Fruit fly (Drosophila melanogaster) whole organism, prepupa: ENCODE data around the gene to.

Source experiments
- Blimp-1 ChIP-seq: fragments of 200-800 bp; sonication (Bioruptor generic); optimal IDR thresholded peaks from 3 replicates; lab custom pipeline; 2017; ENCODE audit warnings: missing biosample characterization, missing genetic modification characterization, mild to moderate bottlenecking, moderate library complexity, missing genetic modification reagents
- CG10631 ChIP-seq: fragments of 200-800 bp; sonication (Bioruptor generic); optimal IDR thresholded peaks from 2 replicates; lab custom pipeline; 2016; ENCODE audit warnings: missing biosample characterization, missing genetic modification characterization
- CG10669 ChIP-seq: fragments of 200-800 bp; sonication (Bioruptor generic); optimal IDR thresholded peaks from 3 replicates; lab custom pipeline; 2018; ENCODE audit warnings: missing biosample characterization, mild to moderate bottlenecking, missing genetic modification characterization, moderate library complexity
- CG11294 ChIP-seq: fragments of 200-800 bp; sonication (Bioruptor generic); IDR thresholded peaks from 2 replicates; pipeline ENCODE4 v1.3.6; 2022; ENCODE audit warnings: missing biosample characterization, missing genetic modification characterization
- CG11762 ChIP-seq: fragments of 200-800 bp; sonication (Bioruptor generic); optimal IDR thresholded peaks from 3 replicates; lab custom pipeline; 2016; ENCODE audit warnings: missing biosample characterization, missing genetic modification characterization; ENCODE audit not compliant: insufficient read depth
- CG11902 ChIP-seq: fragments of 200-800 bp; sonication (Bioruptor generic); optimal IDR thresholded peaks from 3 replicates; lab custom pipeline; 2016; ENCODE audit warnings: missing biosample characterization, missing genetic modification characterization
- CG15336 ChIP-seq: fragments of 200-800 bp; sonication (Bioruptor generic); IDR thresholded peaks from 2 replicates; pipeline ENCODE4 v1.3.6; 2022; ENCODE audit warnings: missing biosample characterization, missing genetic modification characterization
- CG3032 ChIP-seq: fragments of 200-800 bp; optimal IDR thresholded peaks from 2 replicates; lab custom pipeline; 2019; ENCODE audit warnings: missing biosample characterization, mild to moderate bottlenecking, missing genetic modification characterization, moderate library complexity
- CG31627 ChIP-seq: fragments of 200-800 bp; sonication (Bioruptor generic); optimal IDR thresholded peaks from 3 replicates; lab custom pipeline; 2016; ENCODE audit warnings: missing biosample characterization, missing genetic modification characterization
- CG32006 ChIP-seq: fragments of 200-800 bp; sonication (Bioruptor generic); optimal IDR thresholded peaks from 3 replicates; lab custom pipeline; 2017; ENCODE audit warnings: missing biosample characterization, mild to moderate bottlenecking, missing genetic modification characterization
- CG34406 ChIP-seq: fragments of 200-800 bp; sonication (Bioruptor generic); optimal IDR thresholded peaks from 3 replicates; lab custom pipeline; 2016; ENCODE audit warnings: missing biosample characterization, missing genetic modification characterization
- CG4318 ChIP-seq: fragments of 200-800 bp; sonication (Bioruptor generic); optimal IDR thresholded peaks from 3 replicates; lab custom pipeline; 2017; ENCODE audit warnings: missing biosample characterization, mild to moderate bottlenecking, missing genetic modification characterization
- CG6276 ChIP-seq: fragments of 200-800 bp; sonication (Bioruptor generic); optimal IDR thresholded peaks from 2 replicates; lab custom pipeline; 2017; ENCODE audit warnings: missing biosample characterization, mild to moderate bottlenecking, missing genetic modification characterization
- CG6808 ChIP-seq: fragments of 200-800 bp; sonication (Bioruptor generic); optimal IDR thresholded peaks from 3 replicates; lab custom pipeline; 2017; ENCODE audit warnings: missing biosample characterization, missing genetic modification characterization, mild to moderate bottlenecking, moderate library complexity, missing genetic modification reagents
- CG7368 ChIP-seq: fragments of 200-800 bp; sonication (Bioruptor generic); optimal IDR thresholded peaks from 3 replicates; lab custom pipeline; 2016; ENCODE audit warnings: missing biosample characterization, missing genetic modification characterization
- CG8119 ChIP-seq: fragments of 200-800 bp; sonication (Bioruptor generic); IDR thresholded peaks from 3 replicates; pipeline ENCODE4 v1.3.6; 2022; ENCODE audit warnings: missing biosample characterization, missing genetic modification characterization
- Eip75B ChIP-seq: fragments of 200-800 bp; sonication (Bioruptor generic); optimal IDR thresholded peaks from 3 replicates; lab custom pipeline; 2016; ENCODE audit warnings: missing biosample characterization, missing genetic modification characterization
- Eip93F ChIP-seq: fragments of 200-800 bp; sonication (Bioruptor generic); optimal IDR thresholded peaks from 2 replicates; lab custom pipeline; 2016; ENCODE audit warnings: missing biosample characterization, mild to moderate bottlenecking, missing genetic modification characterization
- Ets21C ChIP-seq: fragments of 200-800 bp; sonication (Bioruptor generic); optimal IDR thresholded peaks from 3 replicates; lab custom pipeline; 2016; ENCODE audit warnings: missing biosample characterization, missing genetic modification characterization
- Gug ChIP-seq: fragments of 200-800 bp; sonication (Bioruptor generic); IDR thresholded peaks from 2 replicates; pipeline ENCODE4 v1.3.6; 2022; ENCODE audit warnings: missing biosample characterization, missing genetic modification characterization
- Hr38 ChIP-seq: sonication (Bioruptor generic); optimal IDR thresholded peaks from 2 replicates; lab custom pipeline; 2016; ENCODE audit warnings: missing biosample characterization, missing genetic modification characterization
- Hr39 ChIP-seq: fragments of 200-800 bp; sonication (Bioruptor generic); optimal IDR thresholded peaks from 2 replicates; lab custom pipeline; 2016; ENCODE audit warnings: missing biosample characterization, missing genetic modification characterization
- Met ChIP-seq: fragments of 200-800 bp; sonication (Bioruptor generic); optimal IDR thresholded peaks from 3 replicates; lab custom pipeline; 2016; ENCODE audit warnings: missing biosample characterization, missing genetic modification characterization
- Smox ChIP-seq: fragments of 200-800 bp; sonication (Bioruptor generic); optimal IDR thresholded peaks from 3 replicates; lab custom pipeline; 2016; ENCODE audit warnings: missing biosample characterization, missing genetic modification characterization
- Sox102F ChIP-seq: fragments of 200-800 bp; sonication (Bioruptor generic); optimal IDR thresholded peaks from 2 replicates; lab custom pipeline; 2016; ENCODE audit warnings: missing biosample characterization, mild to moderate bottlenecking, missing genetic modification characterization
- Sox15 ChIP-seq: fragments of 200-800 bp; sonication (Bioruptor generic); optimal IDR thresholded peaks from 3 replicates; lab custom pipeline; 2016; ENCODE audit warnings: missing biosample characterization, missing genetic modification characterization
- cyc ChIP-seq: fragments of 200-800 bp; sonication (Bioruptor generic); optimal IDR thresholded peaks from 3 replicates; lab custom pipeline; 2016; ENCODE audit warnings: missing biosample characterization, missing genetic modification characterization
- dac ChIP-seq: fragments of 200-800 bp; sonication (Bioruptor generic); optimal IDR thresholded peaks from 2 replicates; lab custom pipeline; 2017; ENCODE audit warnings: missing biosample characterization, mild to moderate bottlenecking, missing genetic modification characterization
- eg ChIP-seq: fragments of 200-800 bp; sonication (Bioruptor generic); IDR thresholded peaks from 3 replicates; pipeline ENCODE4 v1.3.6; 2022; ENCODE audit warnings: missing biosample characterization, missing genetic modification characterization
- esn ChIP-seq: fragments of 200-800 bp; sonication (Bioruptor generic); optimal IDR thresholded peaks from 2 replicates; lab custom pipeline; 2016; ENCODE audit warnings: missing biosample characterization, mild to moderate bottlenecking, missing genetic modification characterization, moderate library complexity
- fd59A ChIP-seq: fragments of 200-800 bp; sonication (Bioruptor generic); optimal IDR thresholded peaks from 2 replicates; lab custom pipeline; 2017; ENCODE audit warnings: missing biosample characterization, mild to moderate bottlenecking, missing genetic modification characterization, missing genetic modification reagents
- fd85E ChIP-seq: fragments of 200-800 bp; sonication (Bioruptor generic); optimal IDR thresholded peaks from 3 replicates; lab custom pipeline; 2016; ENCODE audit warnings: missing biosample characterization, missing genetic modification characterization
- lz ChIP-seq: fragments of 200-800 bp; sonication (Bioruptor generic); optimal IDR thresholded peaks from 3 replicates; lab custom pipeline; 2016; ENCODE audit warnings: missing biosample characterization, missing genetic modification characterization
- pdm3 ChIP-seq: fragments of 200-800 bp; sonication (Bioruptor generic); optimal IDR thresholded peaks from 3 replicates; lab custom pipeline; 2016; ENCODE audit warnings: missing biosample characterization, missing genetic modification characterization
- salr ChIP-seq, 2 experiments: fragments of 200-800 bp; sonication (Bioruptor generic); optimal IDR thresholded peaks; 3 replicates each; lab custom pipeline; 2016 to 2018; ENCODE audit warnings: missing biosample characterization in 2 of 2, missing genetic modification characterization in 2 of 2, mild to moderate bottlenecking in 1 of 2
- spab ChIP-seq: fragments of 200-800 bp; sonication (Bioruptor generic); optimal IDR thresholded peaks from 2 replicates; lab custom pipeline; 2017; ENCODE audit warnings: missing biosample characterization, mild to moderate bottlenecking, missing genetic modification characterization, missing genetic modification reagents
- vri ChIP-seq: fragments of 200-800 bp; sonication (Bioruptor generic); optimal IDR thresholded peaks from 3 replicates; lab custom pipeline; 2016; ENCODE audit warnings: missing biosample characterization, mild to moderate bottlenecking, missing genetic modification characterization

The to gene

dm6 chr3R:25247379-25247869, 7.4 kb downstream of the to start, which contains the start of the genes RpS27 and Nup37 (continued):
- TF ChIP-seq salr (GFP tag; optimal IDR thresholded peaks at IDR 0.05; lab: Kevin White, UChicago) (peak in 1 of 2 experiments; percentile 98), Hr38 (GFP tag; lab: Kevin White, UChicago) (no peak), Eip93F (GFP tag; lab: Kevin White, UChicago) (no peak), eg (GFP tag; lab: Robert Waterston, UW) (peak; percentile 93), Ets21C (peak; percentile 89), spab (GFP tag; lab: Kevin White, UChicago) (peak; percentile 76), pdm3 (GFP tag; lab: Kevin White, UChicago) (peak; percentile 94), esn (GFP tag; lab: Kevin White, UChicago) (peak; percentile 98), CG7368 (GFP tag; lab: Kevin White, UChicago) (peak; percentile 96), cyc (GFP tag; lab: Kevin White, UChicago) (peak; percentile 98), vri (GFP tag; lab: Kevin White, UChicago) (peak; percentile 96), Met (GFP tag; lab: Kevin White, UChicago) (peak; percentile 96), Gug (GFP tag; lab: Robert Waterston, UW) (peak; percentile 77), Sox15 (GFP tag; lab: Kevin White, UChicago) (peak; percentile 92), CG32006 (peak; percentile 75), CG6276 (GFP tag; lab: Kevin White, UChicago) (no peak), Smox (GFP tag; lab: Kevin White, UChicago) (peak; percentile 91), CG11294 (GFP tag; lab: Robert Waterston, UW) (peak; percentile 77), CG10669 (GFP tag; lab: Kevin White, UChicago) (peak; percentile 87), CG10631 (peak; percentile 88), CG34406 (peak; percentile 92), Hr39 (peak; percentile 97), Sox102F (GFP tag; lab: Kevin White, UChicago) (peak; percentile 95), CG11762 (GFP tag; lab: Kevin White, UChicago) (peak; percentile 88), CG8119 (GFP tag; lab: Robert Waterston, UW) (peak; percentile 57; the same call in 2 of the 3 replicates)

- TF ChIP-seq lz (GFP tag; lab: Kevin White, UChicago) (no peak), fd85E (GFP tag; lab: Kevin White, UChicago) (no peak), CG31627 (GFP tag; lab: Kevin White, UChicago) (peak; percentile 4), CG3032 (tag; lab: Kevin White, UChicago) (no peak), CG15336 (GFP tag; lab: Robert Waterston, UW) (no peak), esn (GFP tag; lab: Kevin White, UChicago) (peak; percentile 37), salr (GFP tag; optimal IDR thresholded peaks at IDR 0.05; lab: Kevin White, UChicago) (no peak), CG11294 (GFP tag; lab: Robert Waterston, UW) (no peak), spab (GFP tag; lab: Kevin White, UChicago) (no peak), cyc (GFP tag; lab: Kevin White, UChicago) (no peak), CG6808 (GFP tag; lab: Kevin White, UChicago) (no peak), CG10631 (no peak), Blimp-1 (GFP tag; lab: Kevin White, UChicago) (no peak), dac (GFP tag; lab: Kevin White, UChicago) (no peak), Eip75B (GFP tag; lab: Kevin White, UChicago) (no peak), fd59A (GFP tag; lab: Kevin White, UChicago) (no peak), CG4318 (GFP tag; lab: Kevin White, UChicago) (no peak), CG11902 (GFP tag; lab: Kevin White, UChicago) (no peak)
Observed at dm6 chr3R:25249145-25250141, 9.5 kb downstream of the to start, which contains the start of gene Nup358. Nup358 (plus strand) TSS chr3R:25249348.
